Fruit fly (Drosophila melanogaster) whole organism, prepupa: ENCODE data around the gene mirr.
A peak's percentile ranks its signal among the peaks of the same experiment; 100 is the strongest.

ENCODE experiments used
- Blimp-1 ChIP-seq: fragments of 200-800 bp; sonication (Bioruptor generic); optimal IDR thresholded peaks from 3 replicates; lab custom pipeline; 2017; ENCODE audit warnings: missing biosample characterization, missing genetic modification characterization, mild to moderate bottlenecking, moderate library complexity, missing genetic modification reagents
- CG10631 ChIP-seq: fragments of 200-800 bp; sonication (Bioruptor generic); optimal IDR thresholded peaks from 2 replicates; lab custom pipeline; 2016; ENCODE audit warnings: missing biosample characterization, missing genetic modification characterization
- CG11294 ChIP-seq: fragments of 200-800 bp; sonication (Bioruptor generic); IDR thresholded peaks from 2 replicates; pipeline ENCODE4 v1.3.6; 2022; ENCODE audit warnings: missing biosample characterization, missing genetic modification characterization
- CG11762 ChIP-seq: fragments of 200-800 bp; sonication (Bioruptor generic); optimal IDR thresholded peaks from 3 replicates; lab custom pipeline; 2016; ENCODE audit warnings: missing biosample characterization, missing genetic modification characterization; ENCODE audit not compliant: insufficient read depth
- CG11902 ChIP-seq: fragments of 200-800 bp; sonication (Bioruptor generic); optimal IDR thresholded peaks from 3 replicates; lab custom pipeline; 2016; ENCODE audit warnings: missing biosample characterization, missing genetic modification characterization
- CG15336 ChIP-seq: fragments of 200-800 bp; sonication (Bioruptor generic); IDR thresholded peaks from 2 replicates; pipeline ENCODE4 v1.3.6; 2022; ENCODE audit warnings: missing biosample characterization, missing genetic modification characterization
- CG3032 ChIP-seq: fragments of 200-800 bp; optimal IDR thresholded peaks from 2 replicates; lab custom pipeline; 2019; ENCODE audit warnings: missing biosample characterization, mild to moderate bottlenecking, missing genetic modification characterization, moderate library complexity
- CG31627 ChIP-seq: fragments of 200-800 bp; sonication (Bioruptor generic); optimal IDR thresholded peaks from 3 replicates; lab custom pipeline; 2016; ENCODE audit warnings: missing biosample characterization, missing genetic modification characterization
- CG3919 ChIP-seq: fragments of 200-800 bp; sonication (Bioruptor generic); optimal IDR thresholded peaks from 3 replicates; lab custom pipeline; 2016; ENCODE audit warnings: missing biosample characterization, missing genetic modification characterization
- CG6163 ChIP-seq: fragments of 200-800 bp; sonication (Bioruptor generic); IDR thresholded peaks from 3 replicates; pipeline ENCODE4 v1.3.6; 2022; ENCODE audit warnings: missing biosample characterization, missing genetic modification characterization
- CG6276 ChIP-seq: fragments of 200-800 bp; sonication (Bioruptor generic); optimal IDR thresholded peaks from 2 replicates; lab custom pipeline; 2017; ENCODE audit warnings: missing biosample characterization, mild to moderate bottlenecking, missing genetic modification characterization
- CG6792 ChIP-seq: fragments of 200-800 bp; sonication (Bioruptor generic); optimal IDR thresholded peaks from 3 replicates; lab custom pipeline; 2016; ENCODE audit warnings: missing biosample characterization, missing genetic modification characterization
- CG6808 ChIP-seq: fragments of 200-800 bp; sonication (Bioruptor generic); optimal IDR thresholded peaks from 3 replicates; lab custom pipeline; 2017; ENCODE audit warnings: missing biosample characterization, missing genetic modification characterization, mild to moderate bottlenecking, moderate library complexity, missing genetic modification reagents
- CG8632 ChIP-seq: fragments of 200-800 bp; sonication (Bioruptor generic); optimal IDR thresholded peaks from 3 replicates; lab custom pipeline; 2016; ENCODE audit warnings: missing biosample characterization, missing genetic modification characterization
- CG9139 ChIP-seq: fragments of 200-800 bp; sonication (Bioruptor generic); optimal IDR thresholded peaks from 3 replicates; lab custom pipeline; 2017; ENCODE audit warnings: missing biosample characterization, mild to moderate bottlenecking, missing genetic modification characterization
- Eip78C ChIP-seq: fragments of 200-800 bp; sonication (Bioruptor generic); peaks from one replicate; lab custom pipeline; 2016; ENCODE audit warnings: missing biosample characterization, missing genetic modification characterization
- Hr39 ChIP-seq: fragments of 200-800 bp; sonication (Bioruptor generic); optimal IDR thresholded peaks from 2 replicates; lab custom pipeline; 2016; ENCODE audit warnings: missing biosample characterization, missing genetic modification characterization
- Hr4 ChIP-seq: fragments of 200-800 bp; sonication (Bioruptor generic); optimal IDR thresholded peaks from 3 replicates; lab custom pipeline; 2016; ENCODE audit warnings: missing biosample characterization, missing genetic modification characterization
- Lpt ChIP-seq: fragments of 200-800 bp; sonication (Bioruptor generic); optimal IDR thresholded peaks from 3 replicates; lab custom pipeline; 2016; ENCODE audit warnings: missing biosample characterization, missing genetic modification characterization
- Met ChIP-seq: fragments of 200-800 bp; sonication (Bioruptor generic); optimal IDR thresholded peaks from 3 replicates; lab custom pipeline; 2016; ENCODE audit warnings: missing biosample characterization, missing genetic modification characterization
- OdsH ChIP-seq: fragments of 200-800 bp; sonication (Bioruptor generic); optimal IDR thresholded peaks from 3 replicates; lab custom pipeline; 2016; ENCODE audit warnings: missing biosample characterization, missing genetic modification characterization
- Smox ChIP-seq: fragments of 200-800 bp; sonication (Bioruptor generic); optimal IDR thresholded peaks from 3 replicates; lab custom pipeline; 2016; ENCODE audit warnings: missing biosample characterization, missing genetic modification characterization
- Sox102F ChIP-seq: fragments of 200-800 bp; sonication (Bioruptor generic); optimal IDR thresholded peaks from 2 replicates; lab custom pipeline; 2016; ENCODE audit warnings: missing biosample characterization, mild to moderate bottlenecking, missing genetic modification characterization
- acj6 ChIP-seq: fragments of 200-800 bp; sonication (Bioruptor generic); optimal IDR thresholded peaks from 3 replicates; lab custom pipeline; 2016; ENCODE audit warnings: missing biosample characterization, missing genetic modification characterization
- eg ChIP-seq: fragments of 200-800 bp; sonication (Bioruptor generic); IDR thresholded peaks from 3 replicates; pipeline ENCODE4 v1.3.6; 2022; ENCODE audit warnings: missing biosample characterization, missing genetic modification characterization
- esn ChIP-seq: fragments of 200-800 bp; sonication (Bioruptor generic); optimal IDR thresholded peaks from 2 replicates; lab custom pipeline; 2016; ENCODE audit warnings: missing biosample characterization, mild to moderate bottlenecking, missing genetic modification characterization, moderate library complexity
- fd59A ChIP-seq: fragments of 200-800 bp; sonication (Bioruptor generic); optimal IDR thresholded peaks from 2 replicates; lab custom pipeline; 2017; ENCODE audit warnings: missing biosample characterization, mild to moderate bottlenecking, missing genetic modification characterization, missing genetic modification reagents
- fd85E ChIP-seq: fragments of 200-800 bp; sonication (Bioruptor generic); optimal IDR thresholded peaks from 3 replicates; lab custom pipeline; 2016; ENCODE audit warnings: missing biosample characterization, missing genetic modification characterization
- fkh ChIP-seq: fragments of 200-800 bp; sonication (Bioruptor generic); optimal IDR thresholded peaks from 3 replicates; lab custom pipeline; 2017; ENCODE audit warnings: missing biosample characterization, mild to moderate bottlenecking, missing genetic modification characterization, moderate library complexity
- lz ChIP-seq: fragments of 200-800 bp; sonication (Bioruptor generic); optimal IDR thresholded peaks from 3 replicates; lab custom pipeline; 2016; ENCODE audit warnings: missing biosample characterization, missing genetic modification characterization
- pdm3 ChIP-seq: fragments of 200-800 bp; sonication (Bioruptor generic); optimal IDR thresholded peaks from 3 replicates; lab custom pipeline; 2016; ENCODE audit warnings: missing biosample characterization, missing genetic modification characterization

Gene mirr

DNA sequence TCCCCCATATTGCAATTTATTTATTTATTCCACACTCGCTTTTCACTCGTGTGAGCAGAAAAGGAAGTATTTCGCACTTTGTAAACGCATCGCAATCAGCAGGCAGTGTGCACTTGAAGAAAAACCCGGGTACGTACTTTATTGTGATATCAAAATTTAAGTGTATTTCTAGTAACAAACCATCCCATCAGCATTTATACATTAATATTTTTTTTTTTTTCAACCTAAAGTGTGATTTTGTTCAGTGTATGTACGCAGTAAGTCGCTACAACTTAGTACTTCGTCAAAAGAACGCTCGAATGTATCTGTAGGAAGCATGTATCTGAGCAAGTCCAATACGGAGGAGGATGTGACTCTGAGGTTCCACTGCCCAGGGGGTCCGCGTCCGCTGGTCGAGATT is 32.3 kb downstream of the mirr start (continued):
- TF ChIP-seq OdsH (GFP tag; lab: Kevin White, UChicago) (peak; percentile 27), CG3919 (GFP tag; lab: Kevin White, UChicago) (peak; percentile 71), Hr4 (GFP tag; lab: Kevin White, UChicago) (peak; percentile 3), CG6808 (GFP tag; lab: Kevin White, UChicago) (peak; percentile 35), CG6792 (no peak), esn (GFP tag; lab: Kevin White, UChicago) (peak; percentile 60), Eip78C (GFP tag; lab: Kevin White, UChicago) (peak; percentile 88), Smox (GFP tag; lab: Kevin White, UChicago) (peak; percentile 50), fd59A (GFP tag; lab: Kevin White, UChicago) (no peak), CG6163 (GFP tag; lab: Robert Waterston, UW) (peak; percentile 71; the same call in 1 of the 3 replicates), fkh (GFP tag; lab: Kevin White, UChicago) (no peak), CG15336 (GFP tag; lab: Robert Waterston, UW) (no peak), Hr39 (GFP tag; lab: Kevin White, UChicago) (peak; percentile 43), Met (GFP tag; lab: Kevin White, UChicago) (peak; percentile 66), Blimp-1 (GFP tag; lab: Kevin White, UChicago) (no peak), pdm3 (GFP tag; lab: Kevin White, UChicago) (peak; percentile 10)

DNA sequence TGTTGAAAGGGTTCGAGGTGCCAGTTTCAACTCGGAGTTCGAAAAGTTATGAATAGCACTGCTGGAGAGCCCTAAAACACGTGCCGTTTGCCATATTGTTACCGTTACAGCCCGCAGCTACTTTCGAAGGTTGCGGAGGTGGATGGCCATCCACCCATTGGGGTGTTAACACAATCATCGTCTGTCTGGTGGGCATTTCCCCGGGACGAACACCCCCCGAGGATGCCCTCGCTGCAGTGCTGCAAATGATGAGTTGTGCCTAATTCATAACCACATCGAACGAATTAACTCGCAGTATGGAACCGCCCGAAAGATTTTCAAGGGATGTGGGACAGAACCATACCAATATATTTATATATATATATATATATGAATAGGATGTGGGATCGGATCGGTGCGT is 33.8 kb downstream of the mirr start:
- TF ChIP-seq CG3919 (GFP tag; lab: Kevin White, UChicago) (no peak), lz (GFP tag; lab: Kevin White, UChicago) (no peak), CG6276 (no peak), CG31627 (GFP tag; lab: Kevin White, UChicago) (no peak)

DNA sequence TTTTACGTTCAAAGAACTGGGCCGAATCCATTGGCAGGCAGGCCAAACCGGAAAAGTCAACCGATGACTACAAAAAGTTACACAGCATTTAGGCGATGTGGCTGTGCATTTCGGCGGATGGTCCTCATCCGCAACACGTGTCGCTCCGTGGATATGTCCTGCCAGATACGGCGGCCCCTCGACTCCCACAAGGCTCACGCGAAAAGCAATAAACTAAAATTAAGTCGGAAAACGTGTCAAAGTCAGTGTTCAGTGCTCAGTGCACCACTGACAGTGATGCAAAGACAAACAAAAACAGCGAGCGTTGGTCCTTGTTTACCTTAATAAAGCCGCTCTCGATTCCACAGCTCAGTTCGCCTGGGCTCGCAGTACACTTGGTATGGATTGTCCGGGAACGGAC is 36.2 kb downstream of the mirr start:
- no peak for TF ChIP-seq CG9139 (GFP tag; lab: Kevin White, UChicago)
- no peak for TF ChIP-seq fd85E (GFP tag; lab: Kevin White, UChicago)
- no peak for TF ChIP-seq CG8632
- TF ChIP-seq Lpt (GFP tag; lab: Kevin White, UChicago) = no peak
- no peak for TF ChIP-seq eg (GFP tag; lab: Robert Waterston, UW)
- TF ChIP-seq Sox102F (GFP tag; lab: Kevin White, UChicago) = no peak
- no peak for TF ChIP-seq CG11294

DNA sequence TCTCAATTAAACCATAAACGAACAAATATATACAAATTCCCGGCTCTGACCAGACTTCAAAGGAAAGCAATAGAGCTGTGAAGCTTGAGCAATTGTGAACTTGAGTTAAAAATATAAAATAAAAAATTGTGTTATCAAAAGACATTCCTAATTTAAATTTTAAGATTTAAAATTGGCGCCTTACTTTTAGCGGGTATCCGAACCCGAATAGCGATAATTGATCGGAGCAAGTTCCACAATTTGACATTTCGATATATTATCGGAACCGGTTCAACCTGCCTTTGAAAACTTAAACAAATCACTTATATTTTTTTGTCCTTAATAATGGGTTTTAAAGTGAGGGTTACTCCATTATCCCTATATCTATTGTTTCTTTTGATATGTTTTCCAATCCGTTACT is 39.3 kb downstream of the mirr start:
- TF ChIP-seq fkh (GFP tag; lab: Kevin White, UChicago) = no peak
- no peak for TF ChIP-seq CG11902 (GFP tag; lab: Kevin White, UChicago)
- no peak for TF ChIP-seq CG6792
- no peak for TF ChIP-seq CG6808 (GFP tag; lab: Kevin White, UChicago)
- no peak for TF ChIP-seq CG8632
- TF ChIP-seq Sox102F (GFP tag; lab: Kevin White, UChicago) = no peak
- TF ChIP-seq CG3032 (tag; lab: Kevin White, UChicago) = no peak
- TF ChIP-seq CG9139 (GFP tag; lab: Kevin White, UChicago) = no peak
- TF ChIP-seq Lpt (GFP tag; lab: Kevin White, UChicago) = no peak
- no peak for TF ChIP-seq CG11762

DNA sequence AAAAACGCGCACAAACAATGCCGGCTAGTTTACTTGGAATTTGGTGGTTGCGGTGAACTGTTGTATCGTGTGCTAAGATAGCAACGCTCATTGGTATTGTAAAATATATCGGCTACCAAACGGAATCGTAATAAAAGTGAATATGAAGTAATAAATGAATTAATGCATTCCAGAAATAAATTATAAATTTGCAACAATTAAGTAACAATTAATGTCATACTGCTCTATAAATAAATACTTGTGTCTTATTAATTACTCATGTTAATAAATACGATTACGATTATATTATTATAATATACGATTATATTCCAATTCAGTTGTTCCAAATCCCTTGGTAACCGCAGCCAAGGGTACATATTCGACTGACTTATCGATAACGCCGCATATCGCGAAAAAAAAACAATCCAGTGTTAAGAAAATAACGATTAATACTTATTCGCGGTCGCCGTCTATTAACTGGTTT is 41.1 kb downstream of the mirr start, which contains the start of the genes SmD1 and Ptp69D:
SmD1 (minus strand) TSS at position 62 of the 463 bp plus-strand sequence.
Ptp69D (plus strand) TSS at position 396 of the 463 bp plus-strand sequence.
- TF ChIP-seq CG3032 (tag; lab: Kevin White, UChicago) = peak; percentile 33
- peak; percentile 63 for TF ChIP-seq CG10631 (GFP tag; lab: Kevin White, UChicago)
- TF ChIP-seq acj6 = peak; percentile 24
- no peak for TF ChIP-seq esn (GFP tag; lab: Kevin White, UChicago)
- peak; percentile 13 for TF ChIP-seq Hr4 (GFP tag; lab: Kevin White, UChicago)
- TF ChIP-seq, all 60 proteins: peak for 4
